Fruit fly (Drosophila melanogaster) whole organism, embryonic: ENCODE data around the gene beat-IIIc.

Experiments
- Aef1 ChIP-seq: fragments of 200-800 bp; sonication (Bioruptor generic); IDR thresholded peaks from 3 replicates; pipeline ENCODE4 v1.3.6; 2022; ENCODE audit warnings: missing biosample characterization, missing genetic modification characterization
- Asciz ChIP-seq: fragments of 200-800 bp; sonication (Bioruptor generic); optimal IDR thresholded peaks from 2 replicates; lab custom pipeline; 2017; ENCODE audit warnings: missing biosample characterization, mild to moderate bottlenecking, missing genetic modification characterization, missing genetic modification reagents
- CG10147 ChIP-seq: fragments of 200-800 bp; sonication (Bioruptor generic); optimal IDR thresholded peaks from 2 replicates; lab custom pipeline; 2019; ENCODE audit warnings: missing biosample characterization, mild to moderate bottlenecking, missing genetic modification characterization, moderate library complexity
- CG10543 ChIP-seq: fragments of 200-800 bp; sonication (Bioruptor generic); optimal IDR thresholded peaks from 3 replicates; lab custom pipeline; 2017; ENCODE audit warnings: missing biosample characterization, mild to moderate bottlenecking, missing genetic modification characterization, moderate library complexity
- CG12942 ChIP-seq: fragments of 200-800 bp; sonication (Bioruptor generic); optimal IDR thresholded peaks from 3 replicates; lab custom pipeline; 2016; ENCODE audit warnings: missing biosample characterization, missing genetic modification characterization
- CG13624 ChIP-seq: fragments of 200-800 bp; sonication (Bioruptor generic); optimal IDR thresholded peaks from 2 replicates; lab custom pipeline; 2016; ENCODE audit warnings: missing biosample characterization, missing genetic modification characterization
- CG14014 ChIP-seq: fragments of 200-800 bp; sonication (Bioruptor generic); IDR thresholded peaks from 2 replicates; pipeline ENCODE4 v1.3.6; 2022; ENCODE audit warnings: missing biosample characterization, missing genetic modification characterization
- CG14050 ChIP-seq: fragments of 200-800 bp; sonication (Bioruptor generic); IDR thresholded peaks from 3 replicates; pipeline ENCODE4 v1.3.6; 2022; ENCODE audit warnings: missing biosample characterization, missing genetic modification characterization
- CG17328 ChIP-seq: fragments of 200-800 bp; sonication (Bioruptor generic); IDR thresholded peaks from 2 replicates; pipeline ENCODE4 v1.3.6; 2022; ENCODE audit warnings: missing biosample characterization, missing genetic modification characterization
- CG17359 ChIP-seq: fragments of 200-800 bp; sonication (Bioruptor generic); optimal IDR thresholded peaks from 3 replicates; lab custom pipeline; 2018; ENCODE audit warnings: missing biosample characterization, mild to moderate bottlenecking, missing genetic modification characterization, moderate library complexity
- CG17385 ChIP-seq: fragments of 200-800 bp; sonication (Bioruptor generic); optimal IDR thresholded peaks from 3 replicates; lab custom pipeline; 2018; ENCODE audit warnings: missing biosample characterization, mild to moderate bottlenecking, missing genetic modification characterization
- CG2678 ChIP-seq: fragments of 200-800 bp; sonication (Bioruptor generic); optimal IDR thresholded peaks from 3 replicates; lab custom pipeline; 2019; ENCODE audit warnings: missing biosample characterization, mild to moderate bottlenecking, missing genetic modification characterization, moderate library complexity
- CG32532 ChIP-seq: fragments of 200-800 bp; sonication (Bioruptor generic); IDR thresholded peaks from 2 replicates; pipeline ENCODE4 v1.3.6; 2022; ENCODE audit warnings: missing biosample characterization, missing genetic modification characterization
- CG32772 ChIP-seq: fragments of 200-800 bp; sonication (Bioruptor generic); IDR thresholded peaks from 2 replicates; pipeline ENCODE4 v1.3.6; 2022; ENCODE audit warnings: missing biosample characterization, missing genetic modification characterization
- CG43689 ChIP-seq: fragments of 200-800 bp; sonication (Bioruptor generic); IDR thresholded peaks from 2 replicates; pipeline ENCODE4 v1.3.6; 2022; ENCODE audit warnings: missing biosample characterization, missing genetic modification characterization
- CG6683 ChIP-seq: fragments of 200-800 bp; sonication (Bioruptor generic); optimal IDR thresholded peaks from 2 replicates; lab custom pipeline; 2017; ENCODE audit warnings: missing biosample characterization, mild to moderate bottlenecking, missing genetic modification characterization, missing genetic modification reagents
- CG6689 ChIP-seq: fragments of 200-800 bp; sonication (Bioruptor generic); IDR thresholded peaks from 2 replicates; pipeline ENCODE4 v1.3.6; 2022; ENCODE audit warnings: missing biosample characterization, missing genetic modification characterization
- CG6791 ChIP-seq: fragments of 200-800 bp; sonication (Bioruptor generic); IDR thresholded peaks from 3 replicates; pipeline ENCODE4 v1.3.6; 2022; ENCODE audit warnings: missing biosample characterization, missing genetic modification characterization; ENCODE audit not compliant: partially characterized antibody
- CG7556 ChIP-seq: fragments of 200-800 bp; sonication (Bioruptor generic); optimal IDR thresholded peaks from 2 replicates; lab custom pipeline; 2017; ENCODE audit warnings: missing biosample characterization, mild to moderate bottlenecking, missing genetic modification characterization
- Chrac-16 ChIP-seq: fragments of 200-800 bp; sonication (Bioruptor generic); optimal IDR thresholded peaks from 3 replicates; lab custom pipeline; 2016; ENCODE audit warnings: missing biosample characterization, missing genetic modification characterization
- CoRest ChIP-seq: fragments of 200-800 bp; sonication (Bioruptor generic); optimal IDR thresholded peaks from 3 replicates; lab custom pipeline; 2018; ENCODE audit warnings: missing biosample characterization, mild to moderate bottlenecking, missing genetic modification characterization, moderate library complexity
- D19B ChIP-seq: fragments of 200-800 bp; sonication (Bioruptor generic); optimal IDR thresholded peaks from 2 replicates; lab custom pipeline; 2017; ENCODE audit warnings: missing biosample characterization, mild to moderate bottlenecking, missing genetic modification characterization
- Hr51 ChIP-seq, 2 experiments: fragments of 200-800 bp; sonication (Bioruptor generic); optimal IDR thresholded peaks; 2 replicates in 1 of 2; 3 replicates in 1 of 2; lab custom pipeline; 2016 to 2018; ENCODE audit warnings: missing biosample characterization in 2 of 2, missing genetic modification characterization in 2 of 2, mild to moderate bottlenecking in 1 of 2, moderate library complexity in 1 of 2
- Lpt ChIP-seq: fragments of >200 bp; optimal IDR thresholded peaks from 2 replicates; lab custom pipeline; 2018; ENCODE audit warnings: missing biosample characterization, missing genetic modification characterization
- MBD-R2 ChIP-seq: fragments of 200-800 bp; sonication (Bioruptor generic); IDR thresholded peaks from 2 replicates; pipeline ENCODE4 v1.3.6; 2022; ENCODE audit warnings: missing biosample characterization, missing genetic modification characterization
- Meics ChIP-seq: fragments of 200-800 bp; sonication (Bioruptor generic); optimal IDR thresholded peaks from 2 replicates; lab custom pipeline; 2017; ENCODE audit warnings: missing biosample characterization, mild to moderate bottlenecking, missing genetic modification characterization
- Mes4 ChIP-seq: fragments of 200-800 bp; sonication (Bioruptor generic); optimal IDR thresholded peaks from 2 replicates; lab custom pipeline; 2016; ENCODE audit warnings: missing biosample characterization, missing genetic modification characterization
- Nf-YB ChIP-seq: fragments of 200-800 bp; sonication (Bioruptor generic); optimal IDR thresholded peaks from 3 replicates; lab custom pipeline; 2019; ENCODE audit warnings: missing biosample characterization, mild to moderate bottlenecking, missing genetic modification characterization, moderate library complexity
- PHDP ChIP-seq: fragments of 200-800 bp; sonication (Bioruptor generic); optimal IDR thresholded peaks from 3 replicates; lab custom pipeline; 2018; ENCODE audit warnings: missing biosample characterization, mild to moderate bottlenecking, missing genetic modification characterization, moderate library complexity
- Pdp1 ChIP-seq, 2 experiments: fragments of 200-800 bp; sonication (Bioruptor generic); optimal IDR thresholded peaks; 3 replicates each; lab custom pipeline; 2016; ENCODE audit warnings: missing biosample characterization in 2 of 2, missing genetic modification characterization in 2 of 2, mild to moderate bottlenecking in 1 of 2, moderate library complexity in 1 of 2
- Rfx ChIP-seq: fragments of 200-800 bp; sonication (Bioruptor generic); IDR thresholded peaks from 2 replicates; pipeline ENCODE4 v1.3.6; 2022; ENCODE audit warnings: missing biosample characterization, missing genetic modification characterization
- Scr ChIP-seq: fragments of 200-800 bp; sonication (Bioruptor generic); IDR thresholded peaks from 2 replicates; pipeline ENCODE4 v1.3.6; 2022; ENCODE audit warnings: missing biosample characterization, missing genetic modification characterization; ENCODE audit not compliant: partially characterized antibody
- Spps ChIP-seq: fragments of 200-800 bp; sonication (Bioruptor generic); optimal IDR thresholded peaks from 2 replicates; lab custom pipeline; 2018; ENCODE audit warnings: missing biosample characterization, mild to moderate bottlenecking, missing genetic modification characterization
- cg ChIP-seq: fragments of 200-800 bp; sonication (Bioruptor generic); optimal IDR thresholded peaks from 3 replicates; lab custom pipeline; 2019; ENCODE audit warnings: missing biosample characterization, mild to moderate bottlenecking, missing genetic modification characterization, moderate library complexity
- chif ChIP-seq, 2 experiments: fragments of 200-800 bp; sonication (Bioruptor generic); optimal IDR thresholded peaks; 3 replicates each; lab custom pipeline; 2016; ENCODE audit warnings: missing biosample characterization in 2 of 2, missing genetic modification characterization in 2 of 2
- croc ChIP-seq: fragments of 200-800 bp; sonication (Bioruptor generic); conservative IDR thresholded peaks from 3 replicates; pipeline ENCODE4 v1.3.6; 2022; ENCODE audit warnings: missing biosample characterization, missing genetic modification characterization
- crp ChIP-seq, 2 experiments: fragments of 200-800 bp; sonication (Bioruptor generic); optimal IDR thresholded peaks; 2 replicates in 1 of 2; 3 replicates in 1 of 2; lab custom pipeline; 2017; ENCODE audit warnings: missing biosample characterization in 2 of 2, missing genetic modification characterization in 2 of 2, mild to moderate bottlenecking in 1 of 2, moderate library complexity in 1 of 2
- da ChIP-seq: fragments of 200-800 bp; sonication (Bioruptor generic); optimal IDR thresholded peaks from 2 replicates; lab custom pipeline; 2016; ENCODE audit warnings: missing biosample characterization, missing genetic modification characterization
- danr ChIP-seq: fragments of 200-800 bp; sonication (Bioruptor generic); IDR thresholded peaks from 2 replicates; pipeline ENCODE4 v1.3.6; 2022; ENCODE audit warnings: missing biosample characterization, missing genetic modification characterization
- dati ChIP-seq: fragments of 200-800 bp; sonication (Bioruptor generic); IDR thresholded peaks from 2 replicates; pipeline ENCODE4 v1.3.6; 2022; ENCODE audit warnings: missing biosample characterization, missing genetic modification characterization
- dmrt99B ChIP-seq: fragments of 200-800 bp; sonication (Bioruptor generic); optimal IDR thresholded peaks from 2 replicates; lab custom pipeline; 2018; ENCODE audit warnings: missing biosample characterization, mild to moderate bottlenecking, missing genetic modification characterization, moderate library complexity
- dysf ChIP-seq: fragments of 200-800 bp; sonication (Bioruptor generic); IDR thresholded peaks from 3 replicates; pipeline ENCODE4 v1.3.6; 2022; ENCODE audit warnings: missing biosample characterization, missing genetic modification characterization
- eyg ChIP-seq: fragments of 200-800 bp; sonication (Bioruptor generic); optimal IDR thresholded peaks from 3 replicates; lab custom pipeline; 2016; ENCODE audit warnings: missing biosample characterization, missing genetic modification characterization
- gcm ChIP-seq: fragments of 200-800 bp; sonication (Bioruptor generic); optimal IDR thresholded peaks from 2 replicates; lab custom pipeline; 2019; ENCODE audit warnings: missing biosample characterization, mild to moderate bottlenecking, missing genetic modification characterization, moderate library complexity
- hbn ChIP-seq: fragments of 200-800 bp; sonication (Bioruptor generic); IDR thresholded peaks from 2 replicates; pipeline ENCODE4 v1.3.6; 2022; ENCODE audit warnings: missing biosample characterization, missing genetic modification characterization; ENCODE audit not compliant: partially characterized antibody
- nom ChIP-seq: fragments of 200-800 bp; sonication (Bioruptor generic); optimal IDR thresholded peaks from 2 replicates; lab custom pipeline; 2017; ENCODE audit warnings: missing biosample characterization, missing genetic modification characterization, mild to moderate bottlenecking, moderate library complexity, missing genetic modification reagents
- rib ChIP-seq: fragments of 200-800 bp; sonication (Bioruptor generic); IDR thresholded peaks from 2 replicates; pipeline ENCODE4 v1.3.6; 2022; ENCODE audit warnings: missing biosample characterization, missing genetic modification characterization
- sens-2 ChIP-seq: fragments of 200-800 bp; sonication (Bioruptor generic); IDR thresholded peaks from 2 replicates; pipeline ENCODE4 v1.3.6; 2022; ENCODE audit warnings: missing biosample characterization, missing genetic modification characterization
- slou ChIP-seq: fragments of 200-800 bp; sonication (Bioruptor generic); optimal IDR thresholded peaks from 3 replicates; lab custom pipeline; 2016; ENCODE audit warnings: missing biosample characterization, missing genetic modification characterization
- unpg ChIP-seq: fragments of 200-800 bp; sonication (Bioruptor generic); optimal IDR thresholded peaks from 3 replicates; lab custom pipeline; 2018; ENCODE audit warnings: missing biosample characterization, mild to moderate bottlenecking, missing genetic modification characterization, moderate library complexity

The beat-IIIc gene

DNA sequence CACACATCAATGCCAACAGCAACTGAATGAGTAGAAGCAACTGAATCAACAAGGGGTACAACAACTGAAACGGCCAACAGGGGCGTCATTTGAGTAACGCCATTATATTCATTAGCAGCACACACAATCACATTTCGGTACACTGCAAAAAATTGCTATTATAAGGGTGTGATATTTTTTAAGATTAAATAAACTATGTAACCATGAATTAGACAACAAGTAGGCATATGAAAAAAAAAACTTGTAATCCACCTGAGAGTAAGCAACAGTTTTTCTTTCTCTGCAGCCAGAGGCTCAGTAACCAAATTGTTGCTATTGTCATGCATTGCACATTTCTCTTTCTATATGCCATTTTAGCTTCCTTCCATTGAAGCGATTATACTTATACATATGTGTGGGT, 56.7 kb downstream of the beat-IIIc start (continued):
- TF ChIP-seq Scr, result no peak
- peak; percentile 16; the same call in 1 of the 2 replicates for TF ChIP-seq CG32772 (GFP tag; lab: Robert Waterston, UW)
- TF ChIP-seq CG43689 (GFP tag; lab: Robert Waterston, UW), result no peak
- TF ChIP-seq eyg, result no peak
- peak; percentile 4 for TF ChIP-seq slou (GFP tag; lab: Kevin White, UChicago)
- no peak for TF ChIP-seq gcm (GFP tag; lab: Kevin White, UChicago)
- no peak for TF ChIP-seq D19B (GFP tag; lab: Kevin White, UChicago)
- peak; percentile 55 for TF ChIP-seq CG2678 (tag; lab: Kevin White, UChicago)
- TF ChIP-seq crp (GFP tag; optimal IDR thresholded peaks at IDR 0.05; lab: Kevin White, UChicago), result no peak
- peak; percentile 52 for TF ChIP-seq dmrt99B
- TF ChIP-seq nom (GFP tag; lab: Kevin White, UChicago), result no peak
- peak; percentile 22 for TF ChIP-seq Chrac-16 (GFP tag; lab: Kevin White, UChicago)
- TF ChIP-seq da (GFP tag; lab: Kevin White, UChicago), result no peak
- no peak for TF ChIP-seq Asciz
- no peak for TF ChIP-seq MBD-R2
- no peak for TF ChIP-seq chif (GFP tag; optimal IDR thresholded peaks at IDR 0.05; lab: Kevin White, UChicago)
- no peak for TF ChIP-seq Pdp1 (GFP tag; optimal IDR thresholded peaks at IDR 0.05; lab: Kevin White, UChicago)
- no peak for TF ChIP-seq Mes4
- no peak for TF ChIP-seq croc (GFP tag; lab: Robert Waterston, UW)
- TF ChIP-seq cg, result no peak
- no peak for TF ChIP-seq Nf-YB (GFP tag; lab: Kevin White, UChicago)
- peak; percentile 15 for TF ChIP-seq CG17359
- TF ChIP-seq dati (GFP tag; lab: Robert Waterston, UW), result no peak
- no peak; the same call in 2 of the 3 replicates for TF ChIP-seq Aef1
- peak; percentile 26 for TF ChIP-seq unpg (GFP tag; lab: Kevin White, UChicago)
- TF ChIP-seq CG17328 (GFP tag; lab: Robert Waterston, UW), result 0 out of 2 replicates have a peak, but pooled peaks have one; percentile 16
- peak; percentile 12 for TF ChIP-seq PHDP (tag; lab: Kevin White, UChicago)
- no peak for TF ChIP-seq CG6683
- no peak for TF ChIP-seq Rfx (GFP tag; lab: Robert Waterston, UW)
- peak; percentile 15 for TF ChIP-seq CoRest (tag; lab: Kevin White, UChicago)
- peak; percentile 13 for TF ChIP-seq CG7556
- no peak for TF ChIP-seq CG14050
- TF ChIP-seq Lpt (GFP tag; lab: Kevin White, UChicago), result no peak
- TF ChIP-seq dysf, result peak; percentile 52; the same call in 1 of the 3 replicates
- peak; percentile 52 for TF ChIP-seq CG32532 (GFP tag; lab: Robert Waterston, UW)
- TF ChIP-seq CG6689 (GFP tag; lab: Robert Waterston, UW), result 0 out of 2 replicates have a peak, but pooled peaks have one; percentile 7
- TF ChIP-seq Spps (tag; lab: Kevin White, UChicago), result no peak
- no peak for TF ChIP-seq hbn (GFP tag; lab: Robert Waterston, UW)
- TF ChIP-seq CG14014 (GFP tag; lab: Robert Waterston, UW), result no peak
- no peak for TF ChIP-seq sens-2
- peak in 1 of 2 experiments; percentile 13 for TF ChIP-seq Hr51 (GFP tag; optimal IDR thresholded peaks at IDR 0.05; lab: Kevin White, UChicago)
- no peak for TF ChIP-seq CG17385
- TF ChIP-seq CG6791 (GFP tag; lab: Robert Waterston, UW), result no peak
- TF ChIP-seq Meics, result peak; percentile 31
- no peak for TF ChIP-seq CG12942 (GFP tag; lab: Kevin White, UChicago)
- no peak for TF ChIP-seq CG10543 (GFP tag; lab: Kevin White, UChicago)
- no peak for TF ChIP-seq rib
- TF ChIP-seq CG13624, result peak; percentile 50
- no peak for TF ChIP-seq danr (GFP tag; lab: Robert Waterston, UW)
- TF ChIP-seq CG10147 (GFP tag; lab: Kevin White, UChicago), result no peak
